Fruit fly (Drosophila melanogaster): ENCODE results near the gene Alms1b.
A peak's percentile ranks its signal among the peaks of the same experiment; 100 is the strongest.

Gene Alms1b

dm6 chrX:4616865-4617669, 13.7 kb downstream of the Alms1b start, which contains the start of gene peb (continued):
- TF ChIP-seq Hr78 (GFP tag; optimal IDR thresholded peaks at IDR 0.05), result peak in 1 of 2 experiments; percentile 38
- peak; percentile 49; the same call in 1 of the 3 replicates for TF ChIP-seq CG34224 (GFP tag; IDR thresholded peaks at IDR 0.05; ENCODE audit: partially characterized antibody)
- peak; percentile 67 for TF ChIP-seq CoRest (tag; optimal IDR thresholded peaks at IDR 0.05)
- TF ChIP-seq CG5245 (GFP tag; optimal IDR thresholded peaks at IDR 0.05), result peak; percentile 27
- no peak; the same call in 1 of the 2 replicates for TF ChIP-seq CG10321 (GFP tag; IDR thresholded peaks at IDR 0.05)
- TF ChIP-seq unc-4 (GFP tag; IDR thresholded peaks at IDR 0.05; ENCODE audit: partially characterized antibody), result 0 out of 2 replicates have a peak, but pooled peaks have one; percentile 29
- no peak for TF ChIP-seq Bdp1 (GFP tag; optimal IDR thresholded peaks at IDR 0.05)
- no peak for TF ChIP-seq eyg (GFP tag; optimal IDR thresholded peaks at IDR 0.05)
- TF ChIP-seq CG31388 (GFP tag; optimal IDR thresholded peaks at IDR 0.05), result peak; percentile 21
- TF ChIP-seq CG4730 (GFP tag; IDR thresholded peaks at IDR 0.05), result no peak
- no peak for TF ChIP-seq CG16813 (GFP tag; IDR thresholded peaks at IDR 0.05; ENCODE audit: partially characterized antibody)
- no peak for TF ChIP-seq fd64A (GFP tag; optimal IDR thresholded peaks at IDR 0.05)
- TF ChIP-seq Pdp1 (GFP tag; optimal IDR thresholded peaks at IDR 0.05), result peak; percentile 65 to 73
- peak; percentile 33 for TF ChIP-seq ac (GFP tag; optimal IDR thresholded peaks at IDR 0.05)
- peak; percentile 10 for TF ChIP-seq CG1233 (GFP tag; optimal IDR thresholded peaks at IDR 0.05)
- peak; percentile 66 for TF ChIP-seq CG16815 (GFP tag; optimal IDR thresholded peaks at IDR 0.05)
- peak; percentile 13; the same call in 1 of the 3 replicates for TF ChIP-seq gce (GFP tag; IDR thresholded peaks at IDR 0.05)
- TF ChIP-seq CG1832 (GFP tag; optimal IDR thresholded peaks at IDR 0.05), result peak; percentile 51
- peak; percentile 37 for TF ChIP-seq org-1 (GFP tag; optimal IDR thresholded peaks at IDR 0.05)
- no peak for TF ChIP-seq fu2 (GFP tag; optimal IDR thresholded peaks at IDR 0.05)
- TF ChIP-seq CG17361 (GFP tag; IDR thresholded peaks at IDR 0.05), result peak; percentile 83; the same call in 2 of the 3 replicates
- no peak for TF ChIP-seq CG10654 (GFP tag; optimal IDR thresholded peaks at IDR 0.05)
- TF ChIP-seq Ets97D (GFP tag; optimal IDR thresholded peaks at IDR 0.05), result peak; percentile 34
- peak; percentile 21 for TF ChIP-seq Dad (GFP tag; optimal IDR thresholded peaks at IDR 0.05)
- no peak for TF ChIP-seq CG16779 (GFP tag; IDR thresholded peaks at IDR 0.05)
- peak; percentile 5 for TF ChIP-seq CG7786 (GFP tag; optimal IDR thresholded peaks at IDR 0.05)
- peak; percentile 0 for TF ChIP-seq btn (GFP tag; optimal IDR thresholded peaks at IDR 0.05)
- peak; percentile 26 for TF ChIP-seq cato (GFP tag; optimal IDR thresholded peaks at IDR 0.05; ENCODE audit: borderline replicate concordance)
- TF ChIP-seq H2.0 (GFP tag; IDR thresholded peaks at IDR 0.05), result no peak
- TF ChIP-seq kay (GFP tag; optimal IDR thresholded peaks at IDR 0.05), result peak; percentile 50
- TF ChIP-seq ara (GFP tag; IDR thresholded peaks at IDR 0.05), result peak; percentile 28; the same call in 1 of the 2 replicates
- TF ChIP-seq CG2678 (tag; optimal IDR thresholded peaks at IDR 0.05), result peak; percentile 47
- TF ChIP-seq CG1602 (GFP tag; optimal IDR thresholded peaks at IDR 0.05), result peak; percentile 66
- no peak for TF ChIP-seq stwl (tag; optimal IDR thresholded peaks at IDR 0.05)
- TF ChIP-seq CG1024 (GFP tag; IDR thresholded peaks at IDR 0.05), result no peak
- TF ChIP-seq jumu (GFP tag; optimal IDR thresholded peaks at IDR 0.05), result peak; percentile 56
- TF ChIP-seq tll (GFP tag; optimal IDR thresholded peaks at IDR 0.05), result peak; percentile 21 to 63
- TF ChIP-seq Sox102F (GFP tag; optimal IDR thresholded peaks at IDR 0.05), result peak; percentile 27
- TF ChIP-seq ssp (GFP tag; IDR thresholded peaks at IDR 0.05), result peak; percentile 44
- TF ChIP-seq pzg (GFP tag; optimal IDR thresholded peaks at IDR 0.05), result no peak
- TF ChIP-seq toy (GFP tag; IDR thresholded peaks at IDR 0.05), result 0 out of 2 replicates have a peak, but pooled peaks have one; percentile 16
- no peak for TF ChIP-seq CG14441 (GFP tag; IDR thresholded peaks at IDR 0.05)
- TF ChIP-seq Adf1 (GFP tag; IDR thresholded peaks at IDR 0.05), result peak; percentile 96
- TF ChIP-seq NfI (GFP tag; optimal IDR thresholded peaks at IDR 0.05), result no peak
- peak; percentile 33 for TF ChIP-seq CG12236 (GFP tag; optimal IDR thresholded peaks at IDR 0.05)
- 0 out of 2 replicates have a peak, but pooled peaks have one; percentile 11 for TF ChIP-seq CG9215 (GFP tag; IDR thresholded peaks at IDR 0.05)
- peak; percentile 22 for TF ChIP-seq CG2202 (tag; optimal IDR thresholded peaks at IDR 0.05)
- TF ChIP-seq ato (GFP tag; IDR thresholded peaks at IDR 0.05; ENCODE audit: partially characterized antibody), result no peak
